Fruit fly (Drosophila melanogaster) S2 (cell line): ENCODE data around the gene zye.

Source experiments
- CG8478 ChIP-seq: fragments of >200 bp; optimal IDR thresholded peaks from 2 replicates; lab custom pipeline; 2018
- CTCF ChIP-seq, 2 experiments: fragments of >200 bp; optimal IDR thresholded peaks; 2 replicates each; lab custom pipeline; 2018

DNA sequence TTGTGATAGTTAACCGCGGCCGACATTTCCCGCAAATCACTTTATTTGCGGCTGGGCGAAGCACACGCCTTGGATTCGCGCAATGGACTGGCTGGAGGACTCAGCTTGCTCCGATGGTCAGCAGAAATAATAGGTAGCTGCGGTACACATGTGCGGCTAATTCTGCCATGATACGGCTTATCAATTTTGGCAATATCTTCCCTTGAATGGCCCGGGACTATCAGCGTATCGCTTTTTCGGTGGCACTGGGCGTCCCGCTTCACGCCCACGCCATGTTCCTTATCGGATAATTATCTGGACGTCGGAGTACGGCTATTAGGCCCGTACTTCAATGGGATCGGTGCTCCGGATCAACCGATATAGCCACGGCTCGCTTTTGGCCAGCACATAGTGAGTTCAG, 47.3 kb upstream of the zye start:
- TF ChIP-seq CG8478 (lab: Kevin White, UChicago) (no peak), CTCF (optimal IDR thresholded peaks at IDR 0.05; lab: Kevin White, UChicago) (no peak)
